Fruit fly (Drosophila melanogaster): ENCODE results near the gene Uch.

Gene Uch

DNA sequence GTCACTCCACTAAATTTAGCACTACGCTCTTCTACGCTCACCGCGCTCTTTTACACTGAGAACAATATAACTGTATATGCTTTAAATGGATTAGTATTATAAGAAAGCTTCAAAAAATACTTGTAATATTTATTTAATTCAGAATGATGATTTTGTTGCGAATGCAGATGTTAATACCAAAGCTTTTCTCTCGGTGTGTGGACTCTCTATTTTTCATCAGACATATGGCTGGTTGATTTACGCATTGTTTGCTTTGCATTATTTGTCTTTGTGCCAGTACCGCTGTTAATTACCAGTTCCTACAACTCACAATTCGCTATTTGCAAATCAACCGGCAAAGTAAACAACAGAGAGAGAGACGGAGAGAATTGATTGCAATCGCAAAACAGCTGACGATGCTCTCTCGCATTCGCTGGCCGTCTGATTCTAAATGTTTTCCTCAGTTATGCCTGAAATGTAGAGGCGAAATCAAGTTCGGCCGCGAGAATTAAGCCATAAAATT, 7.7 kb upstream of the Uch start (continued):
- TF ChIP-seq HmgZ (tag; optimal IDR thresholded peaks at IDR 0.05) (peak; percentile 98), CG4730 (GFP tag; IDR thresholded peaks at IDR 0.05) (peak; percentile 95), Side (GFP tag; optimal IDR thresholded peaks at IDR 0.05) (peak; percentile 94), CG13424 (tag; optimal IDR thresholded peaks at IDR 0.05) (peak; percentile 97), CG11456 (GFP tag; IDR thresholded peaks at IDR 0.05) (peak; percentile 99), tx (GFP tag; optimal IDR thresholded peaks at IDR 0.05) (peak; percentile 94), run (tag; optimal IDR thresholded peaks at IDR 0.05) (peak; percentile 91), Mrtf (GFP tag; IDR thresholded peaks at IDR 0.05) (peak; percentile 98), CG13123 (GFP tag; optimal IDR thresholded peaks at IDR 0.05) (peak; percentile 93), CG7372 (GFP tag; IDR thresholded peaks at IDR 0.05) (peak; percentile 97), caup (GFP tag; optimal IDR thresholded peaks at IDR 0.05; ENCODE audit: severe bottlenecking) (peak; percentile 96), CG8765 (GFP tag; IDR thresholded peaks at IDR 0.05) (peak; percentile 90), ftz-f1 (GFP tag; optimal IDR thresholded peaks at IDR 0.05) (peak; percentile 68), Hey (tag; optimal IDR thresholded peaks at IDR 0.05) (peak; percentile 94), Max (GFP tag; optimal IDR thresholded peaks at IDR 0.05) (peak; percentile 89), CG7556 (GFP tag; optimal IDR thresholded peaks at IDR 0.05) (peak; percentile 97), aop (GFP tag; IDR thresholded peaks at IDR 0.05) (peak; percentile 97), CG9215 (GFP tag; IDR thresholded peaks at IDR 0.05) (peak; percentile 93), CG7928 (GFP tag; optimal IDR thresholded peaks at IDR 0.05) (peak; percentile 75), CG12391 (tag; optimal IDR thresholded peaks at IDR 0.05) (peak; percentile 98), sisA (GFP tag; IDR thresholded peaks at IDR 0.05) (peak; percentile 97), pzg (GFP tag; optimal IDR thresholded peaks at IDR 0.05) (peak; percentile 26), CG12155 (GFP tag; optimal IDR thresholded peaks at IDR 0.05) (peak; percentile 93), mld (GFP tag; IDR thresholded peaks at IDR 0.05; ENCODE audit: partially characterized antibody) (no peak), H15 (GFP tag; IDR thresholded peaks at IDR 0.05) (peak; percentile 96), Scr (GFP tag; IDR thresholded peaks at IDR 0.05; ENCODE audit: partially characterized antibody) (no peak), kah (GFP tag; optimal IDR thresholded peaks at IDR 0.05) (peak; percentile 86), CG11085 (GFP tag; IDR thresholded peaks at IDR 0.05) (peak; percentile 95), CG11504 (tag; optimal IDR thresholded peaks at IDR 0.05) (peak; percentile 95), CG12942 (GFP tag; optimal IDR thresholded peaks at IDR 0.05) (peak; percentile 95), CG15479 (GFP tag; optimal IDR thresholded peaks at IDR 0.05) (peak; percentile 75), B-H2 (GFP tag; optimal IDR thresholded peaks at IDR 0.05) (peak; percentile 94), stwl (tag; optimal IDR thresholded peaks at IDR 0.05) (peak; percentile 16), CkIIα-i1 (GFP tag; IDR thresholded peaks at IDR 0.05) (peak; percentile 90), fd64A (GFP tag; optimal IDR thresholded peaks at IDR 0.05) (peak; percentile 90), toy (GFP tag; IDR thresholded peaks at IDR 0.05) (peak; percentile 95), CG13624 (GFP tag; optimal IDR thresholded peaks at IDR 0.05) (peak; percentile 96), CG6791 (GFP tag; IDR thresholded peaks at IDR 0.05; ENCODE audit: partially characterized antibody) (no peak), Oaz (GFP tag; IDR thresholded peaks at IDR 0.05) (peak; percentile 96), gsb (GFP tag; IDR thresholded peaks at IDR 0.05) (peak; percentile 97), HmgD (GFP tag; optimal IDR thresholded peaks at IDR 0.05) (peak; percentile 81), zfh2 (GFP tag; optimal IDR thresholded peaks at IDR 0.05) (peak; percentile 95), MBD-R2 (GFP tag; IDR thresholded peaks at IDR 0.05) (peak; percentile 96), CG2678 (tag; optimal IDR thresholded peaks at IDR 0.05) (peak; percentile 98), dati (GFP tag; IDR thresholded peaks at IDR 0.05) (peak; percentile 92), CG2889 (GFP tag; IDR thresholded peaks at IDR 0.05) (peak; percentile 96), ato (GFP tag; IDR thresholded peaks at IDR 0.05; ENCODE audit: partially characterized antibody) (no peak), fu2 (GFP tag; optimal IDR thresholded peaks at IDR 0.05) (peak; percentile 95), CG15073 (GFP tag; optimal IDR thresholded peaks at IDR 0.05) (peak; percentile 76), Deaf1 (tag; optimal IDR thresholded peaks at IDR 0.05) (peak; percentile 79), CG6683 (GFP tag; optimal IDR thresholded peaks at IDR 0.05) (peak; percentile 88)
